Fruit fly (Drosophila melanogaster) whole organism, embryonic: ENCODE data around the gene RhoGAP19D.

Source experiments
- Atf3 ChIP-seq: fragments of 200-800 bp; sonication (Bioruptor generic); optimal IDR thresholded peaks from 3 replicates; lab custom pipeline; 2016; ENCODE audit warnings: missing biosample characterization, missing genetic modification characterization
- B-H1 ChIP-seq: fragments of 200-800 bp; sonication (Bioruptor generic); IDR thresholded peaks from 3 replicates; pipeline ENCODE4 v1.3.6; 2022; ENCODE audit warnings: missing biosample characterization, missing genetic modification characterization
- Bgb ChIP-seq: fragments of 200-800 bp; sonication (Bioruptor generic); IDR thresholded peaks from 2 replicates; pipeline ENCODE4 v1.3.6; 2022; ENCODE audit warnings: missing biosample characterization, missing genetic modification characterization; ENCODE audit not compliant: partially characterized antibody
- CG10147 ChIP-seq: fragments of 200-800 bp; sonication (Bioruptor generic); optimal IDR thresholded peaks from 2 replicates; lab custom pipeline; 2019; ENCODE audit warnings: missing biosample characterization, mild to moderate bottlenecking, missing genetic modification characterization, moderate library complexity
- CG11085 ChIP-seq: fragments of 200-800 bp; sonication (Bioruptor generic); IDR thresholded peaks from 2 replicates; pipeline ENCODE4 v1.3.6; 2022; ENCODE audit warnings: missing biosample characterization, missing genetic modification characterization
- CG11247 ChIP-seq: fragments of 200-800 bp; sonication (Bioruptor generic); IDR thresholded peaks from 2 replicates; pipeline ENCODE4 v1.3.6; 2022; ENCODE audit warnings: missing biosample characterization, missing genetic modification characterization
- CG12299 ChIP-seq: fragments of 200-800 bp; sonication (Bioruptor generic); optimal IDR thresholded peaks from 2 replicates; lab custom pipeline; 2018; ENCODE audit warnings: missing biosample characterization, mild to moderate bottlenecking, missing genetic modification characterization
- CG12769 ChIP-seq: fragments of 200-800 bp; sonication (Bioruptor generic); optimal IDR thresholded peaks from 2 replicates; lab custom pipeline; 2019; ENCODE audit warnings: missing biosample characterization, mild to moderate bottlenecking, missing genetic modification characterization, moderate library complexity
- CG15696 ChIP-seq: fragments of 200-800 bp; sonication (Bioruptor generic); optimal IDR thresholded peaks from 2 replicates; lab custom pipeline; 2019; ENCODE audit warnings: missing biosample characterization, mild to moderate bottlenecking, missing genetic modification characterization, moderate library complexity
- CG17359 ChIP-seq: fragments of 200-800 bp; sonication (Bioruptor generic); optimal IDR thresholded peaks from 3 replicates; lab custom pipeline; 2018; ENCODE audit warnings: missing biosample characterization, mild to moderate bottlenecking, missing genetic modification characterization, moderate library complexity
- CG1792 ChIP-seq: fragments of 200-800 bp; sonication (Bioruptor generic); optimal IDR thresholded peaks from 2 replicates; lab custom pipeline; 2016; ENCODE audit warnings: missing biosample characterization, missing genetic modification characterization
- CG18011 ChIP-seq: fragments of 200-800 bp; sonication (Bioruptor generic); optimal IDR thresholded peaks from 2 replicates; lab custom pipeline; 2017; ENCODE audit warnings: missing biosample characterization, missing genetic modification characterization, mild to moderate bottlenecking, moderate library complexity, missing genotype
- CG31224 ChIP-seq: fragments of 200-800 bp; sonication (Bioruptor generic); IDR thresholded peaks from 2 replicates; pipeline ENCODE4 v1.3.6; 2022; ENCODE audit warnings: missing biosample characterization, missing genetic modification characterization
- CG34376 ChIP-seq: fragments of 200-800 bp; sonication (Bioruptor generic); optimal IDR thresholded peaks from 2 replicates; lab custom pipeline; 2018; ENCODE audit warnings: missing biosample characterization, mild to moderate bottlenecking, missing genetic modification characterization
- CG3838 ChIP-seq: fragments of 200-800 bp; sonication (Bioruptor generic); optimal IDR thresholded peaks from 3 replicates; lab custom pipeline; 2016; ENCODE audit warnings: missing biosample characterization, missing genetic modification characterization
- CG42726 ChIP-seq: fragments of 200-800 bp; sonication (Bioruptor generic); IDR thresholded peaks from 2 replicates; pipeline ENCODE4 v1.3.6; 2022; ENCODE audit warnings: missing biosample characterization, missing genetic modification characterization; ENCODE audit not compliant: partially characterized antibody
- CG5180 ChIP-seq: fragments of 200-800 bp; sonication (Bioruptor generic); optimal IDR thresholded peaks from 3 replicates; lab custom pipeline; 2017; ENCODE audit warnings: missing biosample characterization, missing genetic modification characterization, mild to moderate bottlenecking, moderate library complexity, missing genetic modification reagents
- CG6683 ChIP-seq: fragments of 200-800 bp; sonication (Bioruptor generic); optimal IDR thresholded peaks from 2 replicates; lab custom pipeline; 2017; ENCODE audit warnings: missing biosample characterization, mild to moderate bottlenecking, missing genetic modification characterization, missing genetic modification reagents
- CG6791 ChIP-seq: fragments of 200-800 bp; sonication (Bioruptor generic); IDR thresholded peaks from 3 replicates; pipeline ENCODE4 v1.3.6; 2022; ENCODE audit warnings: missing biosample characterization, missing genetic modification characterization; ENCODE audit not compliant: partially characterized antibody
- CG7786 ChIP-seq: fragments of 200-800 bp; sonication (Bioruptor generic); optimal IDR thresholded peaks from 2 replicates; lab custom pipeline; 2016; ENCODE audit warnings: missing biosample characterization, missing genetic modification characterization
- CG8765 ChIP-seq: fragments of 200-800 bp; sonication (Bioruptor generic); IDR thresholded peaks from 2 replicates; pipeline ENCODE4 v1.3.6; 2022; ENCODE audit warnings: missing biosample characterization, missing genetic modification characterization
- CrebB ChIP-seq: fragments of 200-800 bp; sonication (Bioruptor generic); optimal IDR thresholded peaks from 3 replicates; lab custom pipeline; 2018; ENCODE audit warnings: missing biosample characterization, mild to moderate bottlenecking, missing genetic modification characterization
- Dbx ChIP-seq: fragments of 200-800 bp; sonication (Bioruptor generic); IDR thresholded peaks from 3 replicates; pipeline ENCODE4 v1.3.6; 2022; ENCODE audit warnings: missing biosample characterization, missing genetic modification characterization
- Hr39 ChIP-seq: fragments of >200 bp; optimal IDR thresholded peaks from 2 replicates; lab custom pipeline; 2017
- MTF-1 ChIP-seq: fragments of 200-800 bp; sonication (Bioruptor generic); optimal IDR thresholded peaks from 2 replicates; lab custom pipeline; 2018; ENCODE audit warnings: missing biosample characterization, mild to moderate bottlenecking, missing genetic modification characterization, borderline replicate concordance
- Meics ChIP-seq: fragments of 200-800 bp; sonication (Bioruptor generic); optimal IDR thresholded peaks from 2 replicates; lab custom pipeline; 2017; ENCODE audit warnings: missing biosample characterization, mild to moderate bottlenecking, missing genetic modification characterization
- Mes4 ChIP-seq: fragments of 200-800 bp; sonication (Bioruptor generic); optimal IDR thresholded peaks from 2 replicates; lab custom pipeline; 2016; ENCODE audit warnings: missing biosample characterization, missing genetic modification characterization
- NC2β ChIP-seq: fragments of 200-800 bp; sonication (Bioruptor generic); optimal IDR thresholded peaks from 2 replicates; lab custom pipeline; 2016; ENCODE audit warnings: missing biosample characterization, missing genetic modification characterization
- Side ChIP-seq: fragments of 200-800 bp; sonication (Bioruptor generic); optimal IDR thresholded peaks from 2 replicates; lab custom pipeline; 2016; ENCODE audit warnings: missing biosample characterization, missing genetic modification characterization
- Sox100B ChIP-seq: fragments of 200-800 bp; sonication (Bioruptor generic); optimal IDR thresholded peaks from 3 replicates; lab custom pipeline; 2018; ENCODE audit warnings: missing biosample characterization, mild to moderate bottlenecking, missing genetic modification characterization
- Sry-β ChIP-seq: fragments of 200-800 bp; sonication (Bioruptor generic); optimal IDR thresholded peaks from 2 replicates; lab custom pipeline; 2018; ENCODE audit warnings: missing biosample characterization, mild to moderate bottlenecking, missing genetic modification characterization, moderate library complexity
- TFAM ChIP-seq: fragments of 200-800 bp; sonication (Bioruptor generic); optimal IDR thresholded peaks from 2 replicates; lab custom pipeline; 2017; ENCODE audit warnings: missing biosample characterization, missing genetic modification characterization, inconsistent platforms
- Xrp1 ChIP-seq: fragments of 200-800 bp; sonication (Bioruptor generic); IDR thresholded peaks from 2 replicates; pipeline ENCODE4 v1.3.6; 2022; ENCODE audit warnings: missing biosample characterization, missing genetic modification characterization
- YL-1 ChIP-seq: fragments of 200-800 bp; sonication (Bioruptor generic); optimal IDR thresholded peaks from 3 replicates; lab custom pipeline; 2017; ENCODE audit warnings: missing biosample characterization, mild to moderate bottlenecking, missing genetic modification characterization
- ac ChIP-seq: fragments of 200-800 bp; sonication (Bioruptor generic); optimal IDR thresholded peaks from 3 replicates; lab custom pipeline; 2017; ENCODE audit warnings: missing biosample characterization, mild to moderate bottlenecking, missing genetic modification characterization
- ash1 ChIP-seq: fragments of 200-800 bp; sonication (Bioruptor generic); optimal IDR thresholded peaks from 2 replicates; lab custom pipeline; 2018; ENCODE audit warnings: missing biosample characterization, mild to moderate bottlenecking, missing genetic modification characterization
- br ChIP-seq: fragments of >200 bp; optimal IDR thresholded peaks from 2 replicates; lab custom pipeline; 2017
- corto ChIP-seq: fragments of 200-800 bp; sonication (Bioruptor generic); optimal IDR thresholded peaks from 2 replicates; lab custom pipeline; 2016; ENCODE audit warnings: missing biosample characterization, mild to moderate bottlenecking, missing genetic modification characterization, moderate library complexity
- crc ChIP-seq: fragments of 200-800 bp; sonication (Bioruptor generic); optimal IDR thresholded peaks from 2 replicates; lab custom pipeline; 2016; ENCODE audit warnings: missing biosample characterization, missing genetic modification characterization
- dmrt99B ChIP-seq: fragments of 200-800 bp; sonication (Bioruptor generic); optimal IDR thresholded peaks from 2 replicates; lab custom pipeline; 2018; ENCODE audit warnings: missing biosample characterization, mild to moderate bottlenecking, missing genetic modification characterization, moderate library complexity
- fd102C ChIP-seq: fragments of 200-800 bp; sonication (Bioruptor generic); optimal IDR thresholded peaks from 2 replicates; lab custom pipeline; 2018; ENCODE audit warnings: missing biosample characterization, mild to moderate bottlenecking, missing genetic modification characterization, moderate library complexity
- fu2 ChIP-seq: fragments of 200-800 bp; sonication (Bioruptor generic); optimal IDR thresholded peaks from 2 replicates; lab custom pipeline; 2016; ENCODE audit warnings: missing biosample characterization, missing genetic modification characterization
- gro ChIP-seq: fragments of 200-800 bp; sonication (Bioruptor generic); optimal IDR thresholded peaks from 2 replicates; lab custom pipeline; 2016; ENCODE audit warnings: missing biosample characterization, missing genetic modification characterization
- luna ChIP-seq: fragments of 200-800 bp; sonication (Bioruptor generic); optimal IDR thresholded peaks from 2 replicates; lab custom pipeline; 2016; ENCODE audit warnings: missing biosample characterization, missing genetic modification characterization
- nau ChIP-seq: fragments of 200-800 bp; sonication (Bioruptor generic); optimal IDR thresholded peaks from 3 replicates; lab custom pipeline; 2017; ENCODE audit warnings: missing biosample characterization, mild to moderate bottlenecking, missing genetic modification characterization, missing genetic modification reagents
- slp2 ChIP-seq: fragments of 200-800 bp; sonication (Bioruptor generic); optimal IDR thresholded peaks from 2 replicates; lab custom pipeline; 2016; ENCODE audit warnings: missing biosample characterization, missing genetic modification characterization
- so ChIP-seq: fragments of 200-800 bp; sonication (Bioruptor generic); IDR thresholded peaks from 3 replicates; pipeline ENCODE4 v1.3.6; 2022; ENCODE audit warnings: missing biosample characterization, missing genetic modification characterization
- unc-4 ChIP-seq: fragments of 200-800 bp; sonication (Bioruptor generic); IDR thresholded peaks from 2 replicates; pipeline ENCODE4 v1.3.6; 2022; ENCODE audit warnings: missing biosample characterization, missing genetic modification characterization; ENCODE audit not compliant: partially characterized antibody
- wor ChIP-seq: fragments of 200-800 bp; sonication (Bioruptor generic); IDR thresholded peaks from 2 replicates; pipeline ENCODE4 v1.3.6; 2022; ENCODE audit warnings: missing biosample characterization, missing genetic modification characterization
- zf30C ChIP-seq: fragments of 200-800 bp; sonication (Bioruptor generic); optimal IDR thresholded peaks from 3 replicates; lab custom pipeline; 2018; ENCODE audit warnings: missing biosample characterization, mild to moderate bottlenecking, missing genetic modification characterization

The RhoGAP19D gene

DNA sequence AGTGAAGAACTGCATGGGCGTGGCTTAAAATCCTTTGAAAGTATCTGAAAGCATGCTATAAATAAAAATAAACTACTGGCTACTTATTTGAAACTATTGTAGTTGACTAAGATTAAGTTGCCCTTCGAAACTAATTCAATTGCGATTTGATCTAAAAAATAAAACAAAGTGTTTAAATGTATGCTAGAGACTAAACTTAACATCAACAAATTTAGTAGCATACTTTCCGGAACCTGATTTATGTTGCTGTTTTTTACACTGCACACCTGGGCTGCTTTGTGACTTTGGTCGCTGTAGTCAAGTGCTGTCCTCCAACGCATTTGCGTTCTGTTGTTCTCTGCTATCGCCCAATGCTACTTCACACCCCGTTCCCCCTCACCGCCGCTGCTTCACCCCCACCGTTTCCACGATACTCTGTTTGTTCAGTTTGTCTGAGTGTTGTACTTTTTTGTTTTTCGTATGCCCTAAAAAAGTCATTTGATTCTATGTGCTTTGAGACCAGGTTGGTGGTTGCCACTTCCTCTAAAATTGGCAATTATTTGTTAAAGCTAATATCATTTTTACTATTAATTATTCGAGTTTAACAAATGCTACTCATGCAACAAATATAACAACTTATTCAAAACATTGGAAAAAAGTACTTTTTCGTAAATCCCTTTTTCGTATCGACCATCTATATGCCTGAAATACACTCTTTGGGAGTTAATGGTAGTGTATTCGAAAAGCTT is 7.6 kb downstream of the RhoGAP19D start (continued):
- no peak for TF ChIP-seq CG18011
- peak; percentile 58 for TF ChIP-seq Meics (GFP tag; lab: Kevin White, UChicago)
- TF ChIP-seq CG12769 (tag; lab: Kevin White, UChicago) = peak; percentile 47
- TF ChIP-seq Side (GFP tag; lab: Kevin White, UChicago) = no peak
- TF ChIP-seq CG7786 = no peak
- TF ChIP-seq CrebB (tag; lab: Kevin White, UChicago) = no peak
- no peak for TF ChIP-seq fu2
- peak; percentile 53 for TF ChIP-seq CG34376
- 0 out of 2 replicates have a peak, but pooled peaks have one; percentile 11 for TF ChIP-seq Xrp1 (GFP tag; lab: Robert Waterston, UW)
- TF ChIP-seq CG12299 (tag; lab: Kevin White, UChicago) = peak; percentile 22
- TF ChIP-seq CG6683 (GFP tag; lab: Kevin White, UChicago) = peak; percentile 1
- no peak for TF ChIP-seq CG8765 (GFP tag; lab: Robert Waterston, UW)
- peak; percentile 3 for TF ChIP-seq corto (GFP tag; lab: Kevin White, UChicago)
- no peak for TF ChIP-seq CG3838 (GFP tag; lab: Kevin White, UChicago)
- no peak for TF ChIP-seq nau
- no peak for TF ChIP-seq YL-1 (GFP tag; lab: Kevin White, UChicago)
- TF ChIP-seq ac = no peak
- no peak for TF ChIP-seq luna
- TF ChIP-seq Atf3 = no peak
- peak; percentile 42 for TF ChIP-seq CG10147 (GFP tag; lab: Kevin White, UChicago)
- no peak for TF ChIP-seq B-H1 (GFP tag; lab: Robert Waterston, UW)
- TF ChIP-seq NC2β = no peak
- no peak for TF ChIP-seq Mes4 (GFP tag; lab: Kevin White, UChicago)
- no peak for TF ChIP-seq gro (GFP tag; lab: Kevin White, UChicago)
- no peak for TF ChIP-seq fd102C
- TF ChIP-seq CG17359 (tag; lab: Kevin White, UChicago) = peak; percentile 42
- TF ChIP-seq CG42726 (GFP tag; lab: Robert Waterston, UW) = no peak
- TF ChIP-seq zf30C (GFP tag; lab: Kevin White, UChicago) = no peak
- TF ChIP-seq crc (GFP tag; lab: Kevin White, UChicago) = no peak
- no peak for TF ChIP-seq TFAM (GFP tag; lab: Kevin White, UChicago)
- TF ChIP-seq Bgb (GFP tag; lab: Robert Waterston, UW) = no peak
- TF ChIP-seq CG15696 (tag; lab: Kevin White, UChicago) = no peak
- TF ChIP-seq CG1792 = no peak
- no peak for TF ChIP-seq Sry-β (GFP tag; lab: Kevin White, UChicago)
- no peak for TF ChIP-seq unc-4 (GFP tag; lab: Robert Waterston, UW)
- no peak for TF ChIP-seq CG6791 (GFP tag; lab: Robert Waterston, UW)
- TF ChIP-seq MTF-1 = no peak
- no peak for TF ChIP-seq CG11247 (GFP tag; lab: Robert Waterston, UW)
- no peak for TF ChIP-seq CG11085 (GFP tag; lab: Robert Waterston, UW)
- no peak for TF ChIP-seq Hr39 (lab: Kevin White, UChicago)
- no peak for TF ChIP-seq slp2
- TF ChIP-seq CG31224 (GFP tag; lab: Robert Waterston, UW) = no peak
- TF ChIP-seq Dbx = no peak
- TF ChIP-seq Sox100B (GFP tag; lab: Kevin White, UChicago) = peak; percentile 38
- TF ChIP-seq dmrt99B = peak; percentile 70
- TF ChIP-seq ash1 (GFP tag; lab: Kevin White, UChicago) = no peak
- TF ChIP-seq br (lab: Kevin White, UChicago) = no peak
- no peak for TF ChIP-seq so (GFP tag; lab: Robert Waterston, UW)
- no peak for TF ChIP-seq wor (GFP tag; lab: Robert Waterston, UW)
- TF ChIP-seq CG5180 = peak; percentile 20
